Worm (Caenorhabditis elegans) whole organism, young adult: Measurements from ENCODE around the gene nlr-1.

Experiments used
- B0336.3 ChIP-seq: fragments of 200-800 bp; sonication (Bioruptor generic); IDR thresholded peaks from 2 replicates; pipeline ENCODE4 v1.3.6; 2022; ENCODE audit warnings: missing genetic modification characterization, missing compliant biosample characterization
- C17E4.6 ChIP-seq: fragments of 200-800 bp; sonication (Bioruptor generic); IDR thresholded peaks from 2 replicates; pipeline ENCODE4 v1.3.6; 2022; ENCODE audit warnings: missing genetic modification reagents, missing genetic modification characterization, missing compliant biosample characterization
- Y56A3A.18 ChIP-seq: fragments of 200-800 bp; sonication (Bioruptor generic); IDR thresholded peaks from 2 replicates; pipeline ENCODE4 v1.3.6; 2022; ENCODE audit warnings: missing genetic modification reagents, missing genetic modification characterization, missing compliant biosample characterization
- Y67H2A.10 ChIP-seq: fragments of 200-800 bp; sonication (Bioruptor generic); conservative IDR thresholded peaks from 2 replicates; pipeline ENCODE4 v1.3.6; 2022; ENCODE audit warnings: missing genetic modification reagents, missing genetic modification characterization, missing compliant biosample characterization
- atf-7 ChIP-seq: sonication (generic microtip); optimal IDR thresholded peaks from 2 replicates; lab custom pipeline; 2017; ENCODE audit warnings: mild to moderate bottlenecking, missing genetic modification characterization, missing compliant biosample characterization
- attf-3 ChIP-seq: fragments of 200-800 bp; sonication (Bioruptor generic); conservative IDR thresholded peaks from 2 replicates; pipeline ENCODE4 v1.3.6; 2022; ENCODE audit warnings: missing genetic modification reagents, missing genetic modification characterization, missing compliant biosample characterization
- bed-1 ChIP-seq: fragments of 200-800 bp; sonication (Bioruptor generic); IDR thresholded peaks from 2 replicates; pipeline ENCODE4 v1.3.6; 2022; ENCODE audit warnings: missing genetic modification reagents, missing genetic modification characterization, missing compliant biosample characterization
- cebp-1 ChIP-seq, 2 experiments: fragments of 200-800 bp in 1 of 2; sonication (Bioruptor generic) in 1 of 2; sonication (generic microtip) in 1 of 2; IDR thresholded peaks in 1 of 2; optimal IDR thresholded peaks in 1 of 2; 2 replicates each; pipeline versions ENCODE4 v1.3.6 to Lab custom; 2017 to 2022; ENCODE audit warnings: missing compliant biosample characterization in 2 of 2, missing genetic modification characterization in 2 of 2, mild to moderate bottlenecking in 1 of 2, missing genetic modification reagents in 1 of 2, moderate library complexity in 1 of 2
- cebp-2 ChIP-seq: fragments of 200-800 bp; sonication (Bioruptor generic); IDR thresholded peaks from 2 replicates; pipeline ENCODE4 v1.3.6; 2022; ENCODE audit warnings: missing genetic modification characterization, missing compliant biosample characterization
- ceh-27 ChIP-seq: fragments of 200-800 bp; sonication (Bioruptor generic); optimal IDR thresholded peaks from 2 replicates; lab custom pipeline; 2018; ENCODE audit warnings: mild to moderate bottlenecking, missing genetic modification characterization, moderate library complexity, missing compliant biosample characterization
- ceh-40 ChIP-seq: fragments of 200-800 bp; sonication (Bioruptor generic); IDR thresholded peaks from 2 replicates; pipeline ENCODE4 v1.3.6; 2022; ENCODE audit warnings: missing genetic modification characterization, missing compliant biosample characterization
- dox-1 ChIP-seq: fragments of 200-800 bp; sonication (Bioruptor generic); IDR thresholded peaks from 2 replicates; pipeline ENCODE4 v1.3.6; 2022; ENCODE audit warnings: missing genetic modification reagents, missing genetic modification characterization, missing compliant biosample characterization
- egl-44 ChIP-seq: fragments of 200-800 bp; sonication (Bioruptor generic); IDR thresholded peaks from 2 replicates; pipeline ENCODE4 v1.3.6; 2022; ENCODE audit warnings: missing genetic modification reagents, missing genetic modification characterization, missing compliant biosample characterization
- ets-4 ChIP-seq: fragments of 200-800 bp; sonication (Bioruptor generic); optimal IDR thresholded peaks from 2 replicates; lab custom pipeline; 2018; ENCODE audit warnings: mild to moderate bottlenecking, missing genetic modification characterization, missing compliant biosample characterization
- him-1 ChIP-seq: sonication (generic microtip); optimal IDR thresholded peaks from 2 replicates; lab custom pipeline; 2016; ENCODE audit warnings: missing genotype, missing genetic modification reagents, missing genetic modification characterization, missing compliant biosample characterization
- let-607 ChIP-seq, 2 experiments: fragments of 200-800 bp in 1 of 2; sonication (Bioruptor generic) in 1 of 2; sonication (generic microtip) in 1 of 2; optimal IDR thresholded peaks; 2 replicates each; lab custom pipeline; 2016 to 2018; ENCODE audit warnings: mild to moderate bottlenecking in 2 of 2, missing compliant biosample characterization in 2 of 2, missing genetic modification characterization in 2 of 2, moderate library complexity in 2 of 2, missing genotype in 1 of 2
- lin-26 ChIP-seq: fragments of 200-800 bp; sonication (Bioruptor generic); IDR thresholded peaks from 2 replicates; pipeline ENCODE4 v1.3.6; 2022; ENCODE audit warnings: missing genetic modification reagents, missing genetic modification characterization, missing compliant biosample characterization
- lsy-27 ChIP-seq: sonication (generic microtip); optimal IDR thresholded peaks from 2 replicates; lab custom pipeline; 2017; ENCODE audit warnings: missing genetic modification characterization, mild to moderate bottlenecking, missing compliant biosample characterization, antibody characterized with exemption, missing genotype, borderline replicate concordance; ENCODE audit not compliant: insufficient read depth
- nfyb-1 ChIP-seq: fragments of 200-800 bp; sonication (Bioruptor generic); IDR thresholded peaks from 2 replicates; pipeline ENCODE4 v1.3.6; 2022; ENCODE audit warnings: missing genetic modification reagents, missing genetic modification characterization, missing compliant biosample characterization
- nhr-80 ChIP-seq: sonication (generic microtip); optimal IDR thresholded peaks from 2 replicates; lab custom pipeline; 2016; ENCODE audit warnings: missing genetic modification characterization, missing compliant biosample characterization
- nhr-90 ChIP-seq: sonication (generic microtip); optimal IDR thresholded peaks from 2 replicates; lab custom pipeline; 2016; ENCODE audit warnings: missing genotype, mild to moderate bottlenecking, missing genetic modification characterization, missing compliant biosample characterization
- sdz-38 ChIP-seq: sonication (generic microtip); optimal IDR thresholded peaks from 2 replicates; lab custom pipeline; 2016; ENCODE audit warnings: missing genotype, missing genetic modification characterization, missing compliant biosample characterization
- sea-2 ChIP-seq: fragments of 200-800 bp; sonication (Bioruptor generic); IDR thresholded peaks from 2 replicates; pipeline ENCODE4 v1.3.6; 2022; ENCODE audit warnings: missing genetic modification characterization, missing compliant biosample characterization
- tlf-1 ChIP-seq: fragments of 200-800 bp; sonication (Bioruptor generic); optimal IDR thresholded peaks from 2 replicates; lab custom pipeline; 2018; ENCODE audit warnings: mild to moderate bottlenecking, missing genetic modification characterization, missing compliant biosample characterization
- unc-62 ChIP-seq: fragments of 150-350 bp; optimal IDR thresholded peaks from 2 replicates; lab custom pipeline; 2014; ENCODE audit warnings: missing biosample characterization, missing genetic modification reagents, missing genetic modification characterization
- zfh-2 ChIP-seq: fragments of 200-800 bp; sonication (Bioruptor generic); conservative IDR thresholded peaks from 2 replicates; pipeline ENCODE4 v1.3.6; 2022; ENCODE audit warnings: missing genetic modification reagents, missing genetic modification characterization, missing compliant biosample characterization

The nlr-1 gene

ce11 chrIV:12207454-12207853, 29.3 kb upstream of the nlr-1 start:
- TF ChIP-seq zfh-2 (GFP tag; lab: Robert Waterston, UW) = 0 out of 2 replicates have a peak, but pooled peaks have one; percentile 2
- no peak for TF ChIP-seq C17E4.6

ce11 chrIV:12203968-12204367, 25.8 kb upstream of the nlr-1 start:
- TF ChIP-seq cebp-2 (GFP tag; lab: Robert Waterston, UW) (0 out of 2 replicates have a peak, but pooled peaks have one; percentile 72), lsy-27 (tag; lab: Kevin White, UChicago) (no peak)

ce11 chrIV:12202949-12203348, 24.8 kb upstream of the nlr-1 start, which contains the start of gene F35G2.1:
TSS of gene F35G2.1 (plus strand) at chrIV:12203249.
- TF ChIP-seq attf-3 (GFP tag; lab: Robert Waterston, UW) (0 out of 2 replicates have a peak, but pooled peaks have one; percentile 8), sdz-38 (tag; lab: Kevin White, UChicago) (no peak)

- peak; percentile 26; the same call in 1 of the 2 replicates for TF ChIP-seq Y56A3A.18 (GFP tag; lab: Robert Waterston, UW)
- no peak for TF ChIP-seq sea-2 (GFP tag; lab: Robert Waterston, UW)
- peak; percentile 73; the same call in 1 of the 2 replicates for TF ChIP-seq cebp-2 (GFP tag; lab: Robert Waterston, UW)
- TF ChIP-seq nfyb-1 (GFP tag; lab: Robert Waterston, UW) = 0 out of 2 replicates have a peak, but pooled peaks have one; percentile 9
- TF ChIP-seq bed-1 (GFP tag; lab: Robert Waterston, UW) = 0 out of 2 replicates have a peak, but pooled peaks have one; percentile 66
- TF ChIP-seq Y67H2A.10 (GFP tag; lab: Robert Waterston, UW) = no peak
- TF ChIP-seq, all 124 proteins: peak for 4
Measured at ce11 chrIV:12202000-12202399, 23.9 kb upstream of the nlr-1 start.

ce11 chrIV:12200812-12201211, 22.7 kb upstream of the nlr-1 start:
- no peak for TF ChIP-seq ceh-40
- TF ChIP-seq unc-62 = no peak
- TF ChIP-seq lin-26 (GFP tag; lab: Robert Waterston, UW) = no peak
- peak; percentile 21; the same call in 1 of the 2 replicates for TF ChIP-seq egl-44
- no peak for TF ChIP-seq him-1 (tag; lab: Kevin White, UChicago)
- no peak for TF ChIP-seq ets-4 (GFP tag; lab: Kevin White, UChicago)
- 0 out of 2 replicates have a peak, but pooled peaks have one; percentile 26 for TF ChIP-seq zfh-2 (GFP tag; lab: Robert Waterston, UW)
- TF ChIP-seq, all 124 proteins: peak for 2

ce11 chrIV:12199538-12200158, 21.5 kb upstream of the nlr-1 start:
- TF ChIP-seq ceh-27 (GFP tag; lab: Kevin White, UChicago) (no peak), nhr-80 (tag; lab: Kevin White, UChicago) (peak; percentile 66), nfyb-1 (GFP tag; lab: Robert Waterston, UW) (0 out of 2 replicates have a peak, but pooled peaks have one; percentile 30), let-607 (tag; optimal IDR thresholded peaks at IDR 0.05; lab: Kevin White, UChicago) (peak in 1 of 2 experiments; percentile 18), atf-7 (peak; percentile 5), B0336.3 (GFP tag; lab: Robert Waterston, UW) (peak; percentile 64), cebp-1 (GFP tag; IDR thresholded peaks at IDR 0.05; lab: Robert Waterston, UW) (no peak), cebp-1 (tag; optimal IDR thresholded peaks at IDR 0.05; lab: Kevin White, UChicago) (peak; percentile 43), tlf-1 (GFP tag; lab: Kevin White, UChicago) (no peak), dox-1 (GFP tag; lab: Robert Waterston, UW) (0 out of 2 replicates have a peak, but pooled peaks have one; percentile 5), nhr-90 (tag; lab: Kevin White, UChicago) (peak; percentile 21)
